Worm (Caenorhabditis elegans): ENCODE data around the gene syx-5.

The syx-5 gene

ce11 chrV:11751480-11751879 is 13.2 kb upstream of the syx-5 start (continued):
- TF ChIP-seq mab-9 (GFP tag; IDR thresholded peaks at IDR 0.05) (no peak), xbp-1 (tag; optimal IDR thresholded peaks at IDR 0.05) (no peak), nhr-77 (tag; optimal IDR thresholded peaks at IDR 0.05) (no peak)

ce11 chrV:11755848-11756247 is 8.9 kb upstream of the syx-5 start:
- TF ChIP-seq elt-2 (tag; optimal IDR thresholded peaks at IDR 0.05), result peak; percentile 63
- no peak for TF ChIP-seq nhr-19 (GFP tag; conservative IDR thresholded peaks at IDR 0.05)

- TF ChIP-seq pag-3 (tag; optimal IDR thresholded peaks at IDR 0.05; ENCODE audit: borderline replicate concordance, insufficient read depth) (no peak), blmp-1 (tag; optimal IDR thresholded peaks at IDR 0.05) (no peak), mab-9 (GFP tag; IDR thresholded peaks at IDR 0.05) (no peak), sox-4 (tag; optimal IDR thresholded peaks at IDR 0.05) (no peak), swsn-7 (tag; optimal IDR thresholded peaks at IDR 0.05) (no peak), dsc-1 (tag; optimal IDR thresholded peaks at IDR 0.05) (no peak), elt-2 (tag; optimal IDR thresholded peaks at IDR 0.05) (no peak), ama-1 (optimal IDR thresholded peaks at IDR 0.05) (no peak), ztf-4 (tag; optimal IDR thresholded peaks at IDR 0.05) (no peak), mdl-1 (tag; optimal IDR thresholded peaks at IDR 0.05) (no peak), nhr-84 (tag; optimal IDR thresholded peaks at IDR 0.05) (no peak), tlp-1 (tag; optimal IDR thresholded peaks at IDR 0.05) (no peak), unc-86 (tag; optimal IDR thresholded peaks at IDR 0.05) (no peak), rnt-1 (tag; optimal IDR thresholded peaks at IDR 0.05) (no peak), lin-14 (GFP tag; optimal IDR thresholded peaks at IDR 0.05) (no peak), nhr-20 (tag; optimal IDR thresholded peaks at IDR 0.05) (no peak), sup-37 (GFP tag; optimal IDR thresholded peaks at IDR 0.05) (no peak), egl-27 (tag; optimal IDR thresholded peaks at IDR 0.05) (no peak), lir-3 (tag; optimal IDR thresholded peaks at IDR 0.05; ENCODE audit: poor library complexity) (no peak)
These were observed 7.3 kb upstream of the syx-5 start, which contains the start of gene smoc-1 for ce11 chrV:11757358-11757757. TSS of gene smoc-1 (plus strand) at chrV:11757658.

- TF ChIP-seq lsy-2 (tag; optimal IDR thresholded peaks at IDR 0.05) (no peak), fkh-10 (GFP tag; optimal IDR thresholded peaks at IDR 0.05) (no peak), blmp-1 (tag; optimal IDR thresholded peaks at IDR 0.05) (no peak), unc-130 (tag; optimal IDR thresholded peaks at IDR 0.05) (no peak), ces-1 (GFP tag; optimal IDR thresholded peaks at IDR 0.05) (no peak), C04F5.9 (tag; optimal IDR thresholded peaks at IDR 0.05) (no peak), mdl-1 (tag; optimal IDR thresholded peaks at IDR 0.05) (no peak), unc-30 (tag; optimal IDR thresholded peaks at IDR 0.05) (no peak), pag-3 (tag; optimal IDR thresholded peaks at IDR 0.05; ENCODE audit: borderline replicate concordance, insufficient read depth) (no peak), nhr-237 (tag; optimal IDR thresholded peaks at IDR 0.05) (no peak), ztf-11 (tag; optimal IDR thresholded peaks at IDR 0.05) (no peak), unc-62 (GFP tag; optimal IDR thresholded peaks at IDR 0.05) (no peak)
These were observed 6.1 kb upstream of the syx-5 start, which contains the start of gene T04F3.3 for ce11 chrV:11758635-11759034. TSS of gene T04F3.3 (plus strand) at chrV:11758935.

ce11 chrV:11760371-11760770 is 4.3 kb upstream of the syx-5 start, which contains the start of gene T04F3.5:
TSS of gene T04F3.5 (plus strand) at chrV:11760671.
- no peak for TF ChIP-seq nhr-12 (tag; optimal IDR thresholded peaks at IDR 0.05)
- no peak for TF ChIP-seq hlh-17 (GFP tag; optimal IDR thresholded peaks at IDR 0.05; ENCODE audit: borderline replicate concordance)
- no peak for TF ChIP-seq sox-4 (tag; optimal IDR thresholded peaks at IDR 0.05)
- no peak for TF ChIP-seq mab-9 (GFP tag; IDR thresholded peaks at IDR 0.05)
- no peak for TF ChIP-seq nhr-28 (tag; optimal IDR thresholded peaks at IDR 0.05)
- TF ChIP-seq nhr-11 (tag; optimal IDR thresholded peaks at IDR 0.05), result no peak
- no peak for TF ChIP-seq alr-1 (tag; optimal IDR thresholded peaks at IDR 0.05; ENCODE audit: borderline replicate concordance)
- no peak for TF ChIP-seq elt-2 (tag; optimal IDR thresholded peaks at IDR 0.05)
- TF ChIP-seq fkh-4 (tag; optimal IDR thresholded peaks at IDR 0.05; ENCODE audit: borderline replicate concordance), result no peak
- TF ChIP-seq mdl-1 (tag; optimal IDR thresholded peaks at IDR 0.05), result no peak
- TF ChIP-seq elt-3 (tag; optimal IDR thresholded peaks at IDR 0.05), result no peak
- no peak for TF ChIP-seq snu-23 (GFP tag; optimal IDR thresholded peaks at IDR 0.05)
- no peak for TF ChIP-seq aly-2 (tag; optimal IDR thresholded peaks at IDR 0.05)
- no peak for TF ChIP-seq lin-13 (GFP tag; optimal IDR thresholded peaks at IDR 0.05)
- TF ChIP-seq grh-1 (GFP tag; IDR thresholded peaks at IDR 0.05), result no peak
- TF ChIP-seq ama-1 (optimal IDR thresholded peaks at IDR 0.05), result no peak
- TF ChIP-seq snpc-4 (tag; optimal IDR thresholded peaks at IDR 0.05), result no peak
- TF ChIP-seq unc-30 (tag; optimal IDR thresholded peaks at IDR 0.05), result no peak
- TF ChIP-seq irx-1 (tag; optimal IDR thresholded peaks at IDR 0.05), result no peak
- no peak for TF ChIP-seq lin-39 (tag; optimal IDR thresholded peaks at IDR 0.05)

All from whole organism, L1 larva.